Fruit fly (Drosophila melanogaster) whole organism, embryonic: Measurements from ENCODE around the gene TotM.

Source experiments
- CG3995 ChIP-seq: fragments of 200-800 bp; sonication (Bioruptor generic); optimal IDR thresholded peaks from 3 replicates; lab custom pipeline; 2016; ENCODE audit warnings: missing biosample characterization, missing genetic modification characterization
- Sry-β ChIP-seq: fragments of 200-800 bp; sonication (Bioruptor generic); optimal IDR thresholded peaks from 2 replicates; lab custom pipeline; 2018; ENCODE audit warnings: missing biosample characterization, mild to moderate bottlenecking, missing genetic modification characterization, moderate library complexity
- pnt ChIP-seq: fragments of 200-800 bp; sonication (Bioruptor generic); optimal IDR thresholded peaks from 3 replicates; lab custom pipeline; 2016; ENCODE audit warnings: missing biosample characterization, missing genetic modification characterization

dm6 chr2L:5290530-5290929 is 39.1 kb upstream of the TotM start:
- TF ChIP-seq pnt (GFP tag; lab: Kevin White, UChicago), result no peak
- TF ChIP-seq CG3995 (GFP tag; lab: Kevin White, UChicago), result no peak
- TF ChIP-seq Sry-β (GFP tag; lab: Kevin White, UChicago), result no peak
